Worm (Caenorhabditis elegans) whole organism, early embryonic: ENCODE data around the gene pycr-1.

Experiments
- B0310.2 ChIP-seq: sonication (generic microtip); optimal IDR thresholded peaks from 2 replicates; lab custom pipeline; 2016; ENCODE audit warnings: mild to moderate bottlenecking, missing genetic modification characterization, missing compliant biosample characterization
- F13C5.2 ChIP-seq: sonication (generic microtip); optimal IDR thresholded peaks from 2 replicates; lab custom pipeline; 2017; ENCODE audit warnings: mild to moderate bottlenecking, missing genetic modification characterization, inconsistent platforms, missing compliant biosample characterization
- ama-1 ChIP-seq: fragments of 150-350 bp; optimal IDR thresholded peaks from 2 replicates; lab custom pipeline; 2014
- ceh-13 ChIP-seq: fragments of 200-800 bp; sonication (Bioruptor generic); optimal IDR thresholded peaks from 2 replicates; lab custom pipeline; 2018; ENCODE audit warnings: mild to moderate bottlenecking, missing genetic modification characterization, missing compliant biosample characterization
- ceh-36 ChIP-seq: sonication (generic microtip); optimal IDR thresholded peaks from 2 replicates; lab custom pipeline; 2016; ENCODE audit warnings: missing genetic modification characterization, inconsistent platforms, missing compliant biosample characterization
- flt-1 ChIP-seq: fragments of 200-800 bp; sonication (Bioruptor generic); IDR thresholded peaks from 2 replicates; pipeline ENCODE4 v1.3.6; 2022; ENCODE audit warnings: missing genetic modification characterization, missing compliant biosample characterization
- hmbx-1 ChIP-seq: sonication (generic microtip); optimal IDR thresholded peaks from 2 replicates; lab custom pipeline; 2016; ENCODE audit warnings: mild to moderate bottlenecking, missing genetic modification characterization, missing compliant biosample characterization

ce11 chrX:12171631-12172348 lies 25.2 kb downstream of the pycr-1 start, which contains the start of gene F57G12.1:
- TF ChIP-seq flt-1 (GFP tag; lab: Robert Waterston, UW): peak; percentile 11; the same call in 1 of the 2 replicates
- no peak for TF ChIP-seq B0310.2
- no peak for TF ChIP-seq ama-1 (lab: Kevin White, UChicago)
- peak; percentile 83 for TF ChIP-seq ceh-36
- no peak for TF ChIP-seq hmbx-1 (tag; lab: Kevin White, UChicago)
- peak; percentile 7 for TF ChIP-seq ceh-13
- TF ChIP-seq F13C5.2 (tag; lab: Kevin White, UChicago): peak; percentile 15
